Fruit fly (Drosophila melanogaster) S2 (cell line): ENCODE results near the gene CG32284.

ENCODE experiments used
- CG8478 ChIP-seq: fragments of >200 bp; optimal IDR thresholded peaks from 2 replicates; lab custom pipeline; 2018
- CTCF ChIP-seq, 2 experiments: fragments of >200 bp; optimal IDR thresholded peaks; 2 replicates each; lab custom pipeline; 2018

The CG32284 gene

DNA sequence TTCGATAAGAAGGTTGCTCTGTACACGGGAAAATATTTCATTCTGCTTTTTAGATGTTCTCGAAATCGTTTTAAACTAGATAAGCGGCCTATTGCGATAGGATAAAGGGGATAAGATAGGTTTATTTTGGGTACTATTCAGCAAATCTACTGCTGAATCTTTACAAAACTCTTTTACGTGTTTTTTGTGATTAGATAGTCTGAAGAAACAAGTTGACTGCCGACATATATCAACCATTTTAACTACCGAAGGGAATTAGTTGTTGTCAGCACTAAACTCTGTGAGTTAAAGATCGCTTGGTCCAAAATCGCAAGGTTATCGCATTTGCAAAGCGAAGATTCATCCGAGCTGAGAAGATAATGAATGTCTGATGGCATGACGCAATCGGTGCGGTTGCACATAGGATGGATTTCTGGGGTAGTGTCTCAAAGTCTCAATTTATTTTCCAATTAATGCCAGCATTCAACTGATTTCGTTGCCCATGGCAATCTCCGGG lies 20.2 kb upstream of the CG32284 start, which contains the start of gene Asciz:
TSS of gene Asciz (minus strand) at position 51 of the 496 bp plus-strand sequence.
- TF ChIP-seq CTCF (optimal IDR thresholded peaks at IDR 0.05; lab: Kevin White, UChicago), result no peak
- no peak for TF ChIP-seq CG8478 (lab: Kevin White, UChicago)

DNA sequence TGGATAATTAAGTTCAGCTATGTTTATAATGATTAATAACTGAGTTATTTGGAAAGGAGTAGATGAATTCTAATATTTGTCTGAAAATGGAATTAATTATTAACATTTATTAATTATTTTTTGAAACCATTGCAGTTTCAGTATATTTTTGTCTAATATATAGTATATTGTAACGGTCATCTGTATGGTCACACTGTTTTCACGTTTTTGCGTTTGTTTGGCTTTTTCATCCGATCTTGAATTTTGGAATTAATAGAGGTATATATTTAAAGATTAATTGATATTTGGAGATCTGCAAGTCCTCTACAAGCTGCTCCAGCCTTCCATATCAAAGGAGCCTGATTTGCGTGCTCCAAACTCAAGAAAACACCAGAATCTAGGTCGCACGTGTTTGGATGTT lies 17.4 kb upstream of the CG32284 start, which contains the start of the genes CG32278 and CG32281:
TSS of gene CG32278 (plus strand) at position 180 of the 400 bp plus-strand sequence.
TSS of gene CG32281 (plus strand) at position 269 of the 400 bp plus-strand sequence.
- TF ChIP-seq CG8478 (lab: Kevin White, UChicago), result no peak
- no peak for TF ChIP-seq CTCF (optimal IDR thresholded peaks at IDR 0.05; lab: Kevin White, UChicago)

DNA sequence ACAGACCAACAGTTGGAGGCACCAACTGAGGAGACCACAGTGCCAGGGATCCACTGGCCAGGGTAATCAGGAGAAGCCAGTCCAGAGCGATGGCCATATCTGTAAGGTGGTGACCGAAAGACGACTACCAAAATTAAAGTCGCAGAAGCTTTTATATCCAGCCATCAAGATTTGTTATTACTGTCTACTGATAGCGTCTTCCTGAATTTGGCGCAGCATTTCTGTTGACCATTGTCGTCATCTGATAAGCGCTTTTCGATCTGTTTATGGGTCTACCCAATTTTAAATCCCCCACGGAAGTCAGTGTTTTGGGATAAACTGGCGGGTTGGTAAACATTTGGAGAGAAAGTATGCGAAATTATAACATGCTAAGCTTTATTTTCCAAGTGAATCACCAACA lies 14.0 kb upstream of the CG32284 start, which contains the start of gene CG14963:
TSS of gene CG14963 (minus strand) at position 101 of the 400 bp plus-strand sequence.
- TF ChIP-seq CG8478 (lab: Kevin White, UChicago) (no peak), CTCF (optimal IDR thresholded peaks at IDR 0.05; lab: Kevin White, UChicago) (no peak)

DNA sequence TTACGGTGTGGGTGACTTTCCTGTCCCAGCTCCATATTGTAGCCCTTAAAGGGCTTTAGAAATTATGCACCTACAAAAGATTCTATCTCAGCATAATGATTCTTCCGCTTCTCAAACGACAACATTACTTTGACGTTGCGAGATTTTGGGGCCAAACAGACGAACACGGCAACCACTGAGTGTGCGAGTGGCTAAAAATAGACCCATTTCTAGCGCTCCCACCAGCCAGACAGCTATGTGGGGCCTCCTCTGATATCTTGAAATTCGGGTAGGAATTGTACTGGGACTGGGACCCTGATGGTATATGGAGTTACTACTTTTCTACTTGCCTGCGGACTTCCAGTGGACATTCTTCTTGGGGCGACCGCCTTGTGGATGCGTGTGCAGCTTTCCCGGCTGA lies 8.6 kb upstream of the CG32284 start:
- TF ChIP-seq CTCF (optimal IDR thresholded peaks at IDR 0.05; lab: Kevin White, UChicago), result no peak
- no peak for TF ChIP-seq CG8478 (lab: Kevin White, UChicago)

DNA sequence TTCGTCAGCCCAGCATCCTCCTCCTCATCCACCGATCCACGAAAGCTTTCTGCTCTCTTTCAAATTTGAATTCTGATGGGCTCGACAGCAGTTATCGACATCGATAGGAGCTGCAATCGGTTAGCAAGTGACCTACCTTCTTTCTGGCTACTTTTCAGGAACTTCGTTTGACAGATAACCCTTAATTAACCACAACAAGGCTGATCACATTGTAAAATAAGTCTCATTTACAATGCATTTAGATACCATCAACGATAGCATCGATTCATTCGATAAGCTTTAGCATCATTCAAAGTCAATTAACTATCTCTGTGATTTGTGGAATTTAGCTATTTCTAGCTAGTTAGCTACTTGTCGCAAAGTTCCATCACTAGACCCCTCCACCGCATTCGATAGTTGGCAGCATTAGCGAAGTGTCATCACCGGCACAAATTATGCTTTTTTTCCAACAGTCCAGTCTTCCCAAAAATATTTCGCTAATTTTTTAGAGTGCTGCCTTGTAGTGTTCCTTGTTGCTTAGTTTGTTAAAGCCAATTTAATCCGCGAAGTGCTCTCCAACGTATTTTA lies 7.9 kb upstream of the CG32284 start, which contains the start of the genes MnM and Girdin:
TSS of gene MnM (minus strand) at position 51 of the 567 bp plus-strand sequence.
TSS of gene Girdin (plus strand) at position 401 of the 567 bp plus-strand sequence.
- peak in 1 of 2 experiments; percentile 46 for TF ChIP-seq CTCF (optimal IDR thresholded peaks at IDR 0.05; lab: Kevin White, UChicago)
- no peak for TF ChIP-seq CG8478 (lab: Kevin White, UChicago)

DNA sequence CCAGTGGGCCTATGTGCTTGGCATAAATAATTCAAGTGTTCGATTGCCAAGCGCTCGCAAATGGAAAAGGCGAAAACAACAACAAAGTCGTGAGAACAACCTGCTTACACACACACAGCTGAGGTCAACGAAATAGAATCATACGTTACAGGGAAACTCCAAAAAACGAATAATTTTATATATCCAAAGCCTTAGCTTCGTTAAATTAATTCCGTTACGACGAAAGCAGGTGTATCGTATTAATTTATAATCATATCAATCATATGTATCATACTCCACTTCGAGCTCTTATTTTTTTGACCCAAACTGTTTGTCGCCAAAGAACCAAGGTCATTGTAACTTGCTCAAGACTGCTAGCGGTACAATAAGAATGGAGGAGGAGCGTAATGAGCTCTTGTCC lies 7.0 kb upstream of the CG32284 start:
- TF ChIP-seq CG8478 (lab: Kevin White, UChicago), result no peak

DNA sequence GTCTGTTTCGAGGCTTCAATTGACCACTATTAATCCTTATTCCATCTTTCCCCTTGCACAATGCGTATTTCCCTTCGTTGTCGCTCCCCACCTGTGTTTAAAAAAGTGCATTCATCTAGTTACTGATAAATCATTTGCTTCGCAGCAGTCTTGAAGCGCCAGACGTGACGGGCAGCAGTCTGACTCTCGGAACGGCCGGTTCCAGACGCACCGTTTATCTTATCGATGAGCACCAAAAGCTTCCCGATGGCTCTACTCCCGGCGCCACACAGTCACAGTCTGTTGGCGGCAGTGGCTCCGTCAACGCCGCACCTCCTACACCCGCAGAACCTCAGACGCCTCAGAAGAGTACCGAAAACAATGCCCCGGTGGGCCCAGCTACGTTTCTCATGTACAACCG lies 2.4 kb upstream of the CG32284 start, which contains the start of gene CG42494:
TSS of gene CG42494 (plus strand) at position 301 of the 400 bp plus-strand sequence.
- TF ChIP-seq CTCF (optimal IDR thresholded peaks at IDR 0.05; lab: Kevin White, UChicago), result no peak

DNA sequence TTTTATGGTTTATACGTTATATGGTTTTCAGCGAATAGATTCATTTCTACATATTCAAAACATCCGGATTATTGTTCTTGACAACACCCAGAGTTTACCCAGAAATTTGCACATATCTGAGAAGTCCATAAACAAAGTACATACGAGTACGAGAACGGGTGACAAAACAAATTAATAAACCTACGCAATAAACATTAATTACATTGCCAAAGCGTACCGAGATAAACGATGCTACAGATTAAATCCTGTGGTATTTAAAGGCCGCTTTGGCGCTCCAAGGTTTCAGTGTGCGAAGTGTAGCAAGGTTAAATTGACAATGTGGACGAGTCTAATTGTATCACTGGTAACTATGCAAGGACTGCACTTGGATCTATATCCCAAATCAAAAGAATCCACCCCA lies 799 bp downstream of the CG32284 start, which contains the start of gene CG14957:
TSS of gene CG14957 (plus strand) at position 301 of the 400 bp plus-strand sequence.
- TF ChIP-seq CTCF (optimal IDR thresholded peaks at IDR 0.05; lab: Kevin White, UChicago), result no peak
- TF ChIP-seq CG8478 (lab: Kevin White, UChicago), result no peak

DNA sequence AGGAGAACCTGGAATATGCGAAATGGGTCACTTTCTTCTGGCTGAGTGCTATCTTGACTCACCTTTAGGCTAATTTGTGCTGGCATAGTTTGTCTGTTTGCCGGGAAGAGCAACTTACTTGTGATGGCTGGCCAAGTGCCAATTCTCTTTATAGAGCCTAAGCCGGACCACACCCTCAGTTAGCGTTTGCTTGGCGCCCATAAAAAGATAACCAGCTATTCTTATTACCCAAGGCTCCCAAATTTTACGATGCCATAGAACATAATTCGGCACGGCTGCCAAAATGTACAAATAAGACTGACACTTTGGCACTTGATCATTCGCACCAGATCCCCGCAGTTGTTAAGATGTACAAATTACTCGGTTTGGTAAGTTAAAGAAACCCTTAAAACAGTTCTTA lies 3.2 kb downstream of the CG32284 start, which contains the start of the genes CG42525 and CG14958:
TSS of gene CG42525 (minus strand) at position 101 of the 400 bp plus-strand sequence.
TSS of gene CG14958 (plus strand) at position 332 of the 400 bp plus-strand sequence.
- no peak for TF ChIP-seq CG8478 (lab: Kevin White, UChicago)

DNA sequence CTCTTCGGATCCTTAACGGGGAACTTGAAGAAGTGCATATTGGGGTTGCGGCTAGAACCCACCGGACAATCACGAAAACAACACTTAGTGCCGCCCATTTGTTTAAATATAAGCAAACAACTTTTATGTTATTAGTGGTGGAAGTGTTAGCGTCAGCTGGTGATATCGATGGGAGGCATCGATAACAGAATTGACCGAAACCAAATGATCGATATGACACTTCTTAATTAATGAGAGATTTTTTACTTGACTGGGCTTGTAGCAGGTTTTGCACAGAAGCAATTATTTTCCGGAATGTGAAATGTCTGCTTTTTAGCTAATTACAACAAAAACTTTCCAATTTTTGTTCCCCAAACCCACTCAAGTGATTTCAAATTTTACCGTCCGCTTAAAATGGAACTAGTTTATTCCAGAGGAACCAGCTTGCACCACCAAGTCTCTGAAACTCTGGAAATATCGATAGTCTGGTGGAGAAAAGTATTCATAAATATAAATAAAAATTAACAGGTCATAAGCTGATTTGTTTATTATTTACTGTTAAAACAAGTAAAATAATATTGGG lies 6.0 kb downstream of the CG32284 start, which contains the start of gene CG14965:
TSS of gene CG14965 (minus strand) at position 159 of the 562 bp plus-strand sequence.
- TF ChIP-seq CG8478 (lab: Kevin White, UChicago) (no peak), CTCF (optimal IDR thresholded peaks at IDR 0.05; lab: Kevin White, UChicago) (no peak)

DNA sequence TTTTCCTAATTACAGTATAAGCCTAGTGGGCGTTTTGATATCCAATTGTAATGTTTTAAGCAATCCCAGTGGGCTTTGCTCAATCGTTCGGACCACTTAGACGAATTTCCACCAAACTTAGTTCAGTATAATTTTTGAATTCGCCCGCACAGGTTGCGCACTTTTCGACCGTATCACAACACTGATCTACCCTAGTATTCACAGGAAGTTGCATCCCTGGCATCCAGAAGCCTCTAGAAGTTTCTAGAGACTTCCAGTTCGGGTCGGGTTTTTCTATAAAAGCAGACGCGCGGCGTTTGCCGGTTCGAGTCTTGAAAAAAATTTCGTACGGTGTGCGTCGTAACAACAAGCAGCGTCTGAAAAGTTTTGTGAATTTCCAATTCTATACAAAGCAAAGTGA lies 6.4 kb downstream of the CG32284 start, which contains the start of gene Hsp83:
TSS of gene Hsp83 (plus strand) at position 58 of the 400 bp plus-strand sequence.
- TF ChIP-seq CG8478 (lab: Kevin White, UChicago) (no peak), CTCF (optimal IDR thresholded peaks at IDR 0.05; lab: Kevin White, UChicago) (no peak)

DNA sequence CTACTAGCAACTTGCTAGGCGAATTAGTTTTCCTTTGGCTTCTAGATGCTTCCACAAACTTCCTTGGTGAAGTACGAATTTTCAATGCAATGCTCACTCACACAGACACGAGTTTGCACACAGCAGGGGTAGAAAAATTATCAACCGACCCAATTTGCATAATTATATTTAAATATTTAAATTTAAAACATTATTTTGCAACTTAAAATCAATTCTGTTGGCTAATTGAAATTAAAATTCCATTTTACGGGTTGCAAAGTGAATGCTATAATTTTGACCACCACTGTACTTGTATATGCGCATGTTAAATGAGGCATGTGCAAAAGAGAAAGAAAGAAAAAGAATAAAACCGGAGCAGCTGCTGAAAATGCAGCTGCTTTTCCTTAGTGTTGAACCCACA lies 7.6 kb downstream of the CG32284 start:
- no peak for TF ChIP-seq CTCF (optimal IDR thresholded peaks at IDR 0.05; lab: Kevin White, UChicago)
- TF ChIP-seq CG8478 (lab: Kevin White, UChicago), result no peak

DNA sequence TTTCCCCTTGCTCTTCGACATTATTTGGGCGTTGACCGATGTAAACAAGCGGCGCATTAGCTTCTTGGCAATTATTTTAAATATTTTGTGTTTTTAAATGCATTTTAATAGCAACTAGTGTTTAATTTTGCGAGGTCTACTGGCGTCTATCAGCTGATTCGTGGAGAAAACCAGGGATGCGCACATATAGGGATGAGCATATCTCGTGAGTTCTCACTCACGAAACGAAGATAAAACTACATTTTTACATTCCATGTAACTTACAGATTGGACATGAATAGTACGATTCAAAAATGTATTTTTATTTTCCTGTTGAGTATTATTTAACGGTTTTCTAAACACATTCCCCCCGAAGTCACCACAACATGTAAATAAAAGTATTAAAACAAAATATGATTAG lies 11.0 kb downstream of the CG32284 start, which contains the start of gene CG14966:
TSS of gene CG14966 (minus strand) at position 168 of the 400 bp plus-strand sequence.
- TF ChIP-seq CTCF (optimal IDR thresholded peaks at IDR 0.05; lab: Kevin White, UChicago) (peak in 1 of 2 experiments; percentile 39), CG8478 (lab: Kevin White, UChicago) (no peak)

DNA sequence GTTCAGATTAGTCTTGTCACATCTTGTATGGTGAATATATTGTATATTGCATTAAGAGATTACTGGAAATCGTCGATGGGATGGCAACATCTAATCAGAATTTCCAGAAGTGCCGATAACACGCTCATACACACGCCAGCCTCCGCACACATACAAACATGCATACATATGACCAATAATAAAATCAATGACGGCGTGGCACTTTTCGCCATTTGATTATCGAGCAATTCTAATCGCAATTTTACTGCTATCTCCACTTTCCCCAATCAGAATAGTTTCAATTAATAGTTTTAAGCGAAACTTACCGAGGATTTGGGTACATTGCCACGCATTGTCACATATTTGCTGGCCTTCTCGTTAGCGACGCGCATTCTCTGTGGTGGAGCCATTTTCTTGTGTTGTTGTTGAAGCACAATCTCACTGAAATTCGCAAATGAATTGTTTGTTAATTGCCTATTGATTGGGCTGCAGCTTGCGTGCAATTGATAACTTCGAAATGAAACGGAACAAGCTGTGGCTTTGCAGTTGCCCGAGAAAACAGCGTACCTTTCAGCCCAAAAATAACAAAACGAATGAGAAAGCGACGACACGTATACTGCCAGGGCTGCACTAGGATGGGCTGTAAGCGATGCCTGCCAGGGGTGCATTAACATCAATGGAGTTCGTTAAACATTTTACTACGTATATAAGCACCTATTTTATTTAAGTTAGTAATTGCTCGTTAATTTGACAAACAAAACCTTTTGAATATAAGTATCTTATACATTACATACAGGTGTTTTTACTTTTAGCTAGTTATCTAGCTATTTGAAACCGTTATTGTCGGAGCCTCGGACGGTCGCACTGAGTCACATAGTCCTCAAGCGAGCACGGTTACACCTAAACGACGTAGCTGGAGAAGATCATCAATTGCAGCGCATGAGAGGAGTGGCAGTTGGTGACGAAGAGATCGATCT lies 12.3 kb downstream of the CG32284 start, which contains the start of the genes CG32276 and gry:
TSS of gene CG32276 (minus strand) at position 601 of the 956 bp plus-strand sequence.
TSS of gene gry (plus strand) at position 644 of the 956 bp plus-strand sequence.
- TF ChIP-seq CTCF (optimal IDR thresholded peaks at IDR 0.05; lab: Kevin White, UChicago) (no peak), CG8478 (lab: Kevin White, UChicago) (no peak)
